Fruit fly (Drosophila melanogaster): ENCODE measurements around the gene whe.
A peak's percentile ranks its signal among the peaks of the same experiment; 100 is the strongest.

whe gene

dm6 chrX:21365421-21365820, 37.2 kb downstream of the whe start:
- no peak for TF ChIP-seq Hr51 (GFP tag; optimal IDR thresholded peaks at IDR 0.05)
- TF ChIP-seq CG17385 (GFP tag; optimal IDR thresholded peaks at IDR 0.05) = no peak
- no peak for TF ChIP-seq wek (GFP tag; optimal IDR thresholded peaks at IDR 0.05)
- no peak for TF ChIP-seq dmrt99B (tag; optimal IDR thresholded peaks at IDR 0.05)
- peak; percentile 41 for TF ChIP-seq CG34376 (GFP tag; optimal IDR thresholded peaks at IDR 0.05)
- TF ChIP-seq HmgZ (tag; optimal IDR thresholded peaks at IDR 0.05) = no peak
- TF ChIP-seq CG11085 (GFP tag; IDR thresholded peaks at IDR 0.05) = no peak
- TF ChIP-seq sens-2 (GFP tag; IDR thresholded peaks at IDR 0.05) = no peak
- peak; percentile 11 for TF ChIP-seq CG10543 (GFP tag; optimal IDR thresholded peaks at IDR 0.05)
- no peak for TF ChIP-seq Abd-B (GFP tag; optimal IDR thresholded peaks at IDR 0.05)
- no peak for TF ChIP-seq tgo (GFP tag; IDR thresholded peaks at IDR 0.05)
- no peak for TF ChIP-seq CG13624 (GFP tag; optimal IDR thresholded peaks at IDR 0.05)
- TF ChIP-seq CG6272 (GFP tag; IDR thresholded peaks at IDR 0.05) = no peak
- TF ChIP-seq E2f1 (GFP tag; IDR thresholded peaks at IDR 0.05) = no peak
- no peak for TF ChIP-seq Atf6 (GFP tag; IDR thresholded peaks at IDR 0.05)
- no peak for TF ChIP-seq Hsf (GFP tag; optimal IDR thresholded peaks at IDR 0.05)
- TF ChIP-seq PHDP (tag; optimal IDR thresholded peaks at IDR 0.05) = no peak
- peak; percentile 74 for TF ChIP-seq exex (tag; optimal IDR thresholded peaks at IDR 0.05)
- no peak for TF ChIP-seq Dfd (GFP tag; optimal IDR thresholded peaks at IDR 0.05)
- TF ChIP-seq amos (GFP tag; IDR thresholded peaks at IDR 0.05; ENCODE audit: partially characterized antibody) = no peak
- TF ChIP-seq CG15073 (GFP tag; optimal IDR thresholded peaks at IDR 0.05) = no peak
- TF ChIP-seq Oaz (GFP tag; IDR thresholded peaks at IDR 0.05) = no peak
- TF ChIP-seq row (GFP tag; IDR thresholded peaks at IDR 0.05) = no peak
- TF ChIP-seq nmo (GFP tag; optimal IDR thresholded peaks at IDR 0.05) = no peak
- TF ChIP-seq CG34422 (GFP tag; IDR thresholded peaks at IDR 0.05) = no peak
- TF ChIP-seq Camta (GFP tag; optimal IDR thresholded peaks at IDR 0.05) = no peak
- peak; percentile 10 for TF ChIP-seq sug (tag; optimal IDR thresholded peaks at IDR 0.05)
- peak; percentile 13 for TF ChIP-seq mirr (GFP tag; optimal IDR thresholded peaks at IDR 0.05)

- TF ChIP-seq gfzf (GFP tag; optimal IDR thresholded peaks at IDR 0.05) (peak; percentile 87), CG11723 (GFP tag; optimal IDR thresholded peaks at IDR 0.05) (no peak), MTF-1 (GFP tag; optimal IDR thresholded peaks at IDR 0.05; ENCODE audit: borderline replicate concordance) (peak; percentile 11), CG9727 (GFP tag; optimal IDR thresholded peaks at IDR 0.05) (peak; percentile 47), Ptx1 (GFP tag; IDR thresholded peaks at IDR 0.05) (no peak), ara (GFP tag; IDR thresholded peaks at IDR 0.05) (no peak; the same call in 1 of the 2 replicates), salm (tag; optimal IDR thresholded peaks at IDR 0.05) (no peak), HmgZ (tag; optimal IDR thresholded peaks at IDR 0.05) (peak; percentile 70), bbx (GFP tag; IDR thresholded peaks at IDR 0.05; ENCODE audit: partially characterized antibody) (peak; percentile 41; the same call in 1 of the 2 replicates), nom (GFP tag; optimal IDR thresholded peaks at IDR 0.05) (peak; percentile 37), CG1603 (tag; optimal IDR thresholded peaks at IDR 0.05) (peak; percentile 72), dati (GFP tag; IDR thresholded peaks at IDR 0.05) (no peak), Med (GFP tag) (peak; percentile 75), CG33213 (GFP tag; optimal IDR thresholded peaks at IDR 0.05) (peak; percentile 66), CG10431 (GFP tag; optimal IDR thresholded peaks at IDR 0.05) (no peak), hb (GFP tag; IDR thresholded peaks at IDR 0.05; ENCODE audit: partially characterized antibody) (no peak), Xrp1 (GFP tag; IDR thresholded peaks at IDR 0.05) (no peak), pita (GFP tag; optimal IDR thresholded peaks at IDR 0.05) (peak; percentile 7), D19B (GFP tag; optimal IDR thresholded peaks at IDR 0.05) (no peak), CG6683 (GFP tag; optimal IDR thresholded peaks at IDR 0.05) (no peak), CG13775 (GFP tag; optimal IDR thresholded peaks at IDR 0.05) (peak; percentile 18), ap (GFP tag; IDR thresholded peaks at IDR 0.05) (no peak), CG6272 (GFP tag; IDR thresholded peaks at IDR 0.05) (no peak), CG3163 (GFP tag; optimal IDR thresholded peaks at IDR 0.05) (no peak), unpg (GFP tag; optimal IDR thresholded peaks at IDR 0.05) (no peak), CG15601 (tag; optimal IDR thresholded peaks at IDR 0.05) (peak; percentile 48)
Observed at dm6 chrX:21362878-21363277, 39.7 kb downstream of the whe start, which contains the start of the genes bbx and waw. TSS of gene bbx (plus strand) at chrX:21363028. TSS of gene waw (plus strand) at chrX:21363028.

Measured in whole organism, embryonic.